Worm (Caenorhabditis elegans): ENCODE measurements around the gene eor-2.

DNA sequence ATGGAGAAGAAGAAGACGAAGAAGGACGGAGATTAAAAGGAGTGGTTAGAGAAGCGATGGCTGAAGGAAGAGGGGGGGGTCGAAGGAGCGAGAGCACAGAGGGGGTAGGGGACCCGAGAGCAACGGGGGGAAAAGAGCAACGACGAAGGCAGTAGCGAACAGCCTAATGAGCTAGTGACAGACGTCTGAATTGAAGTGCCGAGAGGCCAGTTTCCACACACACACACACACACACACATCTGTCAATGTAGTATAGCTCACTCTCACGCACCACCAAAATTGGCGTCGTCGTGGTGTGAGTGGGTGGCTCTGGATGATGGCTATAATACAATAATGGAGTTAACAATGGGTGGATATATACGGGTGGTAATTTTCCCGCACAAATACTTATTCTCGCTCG, 33.9 kb downstream of the eor-2 start:
- TF ChIP-seq bed-3 (GFP tag; optimal IDR thresholded peaks at IDR 0.05), result no peak
- TF ChIP-seq drap-1 (GFP tag; optimal IDR thresholded peaks at IDR 0.05), result peak; percentile 43
